Fruit fly (Drosophila melanogaster): ENCODE results near the gene CG2519.

DNA sequence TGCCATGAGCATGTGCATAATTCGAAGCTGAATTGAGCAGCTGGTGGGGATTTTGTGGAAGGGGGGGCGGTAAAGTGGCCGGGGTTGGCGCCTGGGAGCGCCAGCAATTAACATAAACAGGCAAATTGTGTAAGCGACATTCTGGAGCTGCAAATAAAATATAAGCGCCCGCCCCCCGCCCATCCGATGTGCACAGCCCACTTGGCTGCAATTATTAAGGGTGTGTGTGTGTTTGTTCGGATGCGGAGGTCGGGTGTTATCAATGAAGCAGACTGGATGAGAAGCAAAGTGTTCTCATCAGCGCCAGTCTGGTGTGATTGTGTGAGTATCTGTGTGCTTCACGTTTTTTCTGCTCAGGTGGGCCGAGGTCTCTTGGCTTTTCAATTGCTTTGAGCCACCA is 27.8 kb downstream of the CG2519 start:
- TF ChIP-seq dmrt11E (tag; optimal IDR thresholded peaks at IDR 0.05): no peak
- no peak for TF ChIP-seq gfzf (GFP tag; optimal IDR thresholded peaks at IDR 0.05)
- no peak for TF ChIP-seq Dip2 (GFP tag; IDR thresholded peaks at IDR 0.05)
- no peak for TF ChIP-seq CG4707 (GFP tag; optimal IDR thresholded peaks at IDR 0.05)
- no peak for TF ChIP-seq CG14441 (GFP tag; IDR thresholded peaks at IDR 0.05)
- TF ChIP-seq CG4424 (GFP tag; optimal IDR thresholded peaks at IDR 0.05): no peak
- TF ChIP-seq CG8944 (GFP tag; optimal IDR thresholded peaks at IDR 0.05): no peak
- TF ChIP-seq jing (GFP tag; optimal IDR thresholded peaks at IDR 0.05): no peak
- no peak for TF ChIP-seq Tbp (GFP tag; optimal IDR thresholded peaks at IDR 0.05)
- TF ChIP-seq Hmx (GFP tag; optimal IDR thresholded peaks at IDR 0.05): no peak
- TF ChIP-seq CG3407 (GFP tag; optimal IDR thresholded peaks at IDR 0.05): no peak
- no peak for TF ChIP-seq crp (GFP tag; optimal IDR thresholded peaks at IDR 0.05)
- TF ChIP-seq CG7928 (GFP tag; optimal IDR thresholded peaks at IDR 0.05): no peak
- no peak for TF ChIP-seq Dfd (GFP tag; optimal IDR thresholded peaks at IDR 0.05)

Data from whole organism, embryonic.